Worm (Caenorhabditis elegans): ENCODE data around the gene C17G10.13.

DNA sequence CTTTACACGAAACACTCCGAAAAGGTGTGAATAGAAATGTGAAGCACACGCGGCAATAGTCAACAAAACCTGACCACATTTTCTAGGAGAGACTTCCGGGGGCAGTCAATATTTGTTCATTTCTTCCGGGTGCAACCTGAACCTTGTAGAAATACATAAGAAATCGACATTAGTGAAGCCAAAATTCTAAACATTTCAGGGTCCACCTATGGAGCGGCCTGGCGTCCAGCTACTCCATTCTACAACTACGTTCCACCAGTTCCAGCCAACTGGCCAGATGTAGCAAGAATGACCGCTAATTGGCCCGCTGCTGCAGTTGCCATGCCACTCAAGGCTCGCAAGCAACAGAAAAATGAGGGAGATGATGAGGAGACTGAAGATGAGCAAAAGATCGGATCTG, 10.4 kb downstream of the C17G10.13 start:
- TF ChIP-seq R02D3.7 (tag; optimal IDR thresholded peaks at IDR 0.05) (no peak), aly-2 (tag; optimal IDR thresholded peaks at IDR 0.05) (no peak), lin-15B (tag; optimal IDR thresholded peaks at IDR 0.05) (no peak), lin-39 (tag; optimal IDR thresholded peaks at IDR 0.05) (no peak), mdl-1 (tag; optimal IDR thresholded peaks at IDR 0.05) (no peak), ama-1 (optimal IDR thresholded peaks at IDR 0.05) (no peak), elt-3 (tag; optimal IDR thresholded peaks at IDR 0.05) (no peak)
